Worm (Caenorhabditis elegans) whole organism, young adult: ENCODE results near the gene ZK813.1.

ENCODE experiments used
- F39B2.1 ChIP-seq: fragments of 200-800 bp; sonication (Bioruptor generic); IDR thresholded peaks from 2 replicates; pipeline ENCODE4 v1.3.6; 2022; ENCODE audit warnings: missing genetic modification reagents, missing genetic modification characterization, missing compliant biosample characterization
- F49E8.2 ChIP-seq: sonication (generic microtip); optimal IDR thresholded peaks from 3 replicates; lab custom pipeline; 2017; ENCODE audit warnings: missing genetic modification characterization, mild to moderate bottlenecking, missing compliant biosample characterization, antibody characterized with exemption, moderate library complexity; ENCODE audit not compliant: insufficient read depth
- F57A8.1 ChIP-seq: fragments of 200-800 bp; sonication (Bioruptor generic); optimal IDR thresholded peaks from 2 replicates; lab custom pipeline; 2018; ENCODE audit warnings: mild to moderate bottlenecking, missing genetic modification characterization, moderate library complexity, missing compliant biosample characterization
- K11D2.4 ChIP-seq: fragments of 200-800 bp; sonication (Bioruptor generic); IDR thresholded peaks from 2 replicates; pipeline ENCODE4 v1.3.6; 2022; ENCODE audit warnings: missing genetic modification reagents, missing genetic modification characterization, missing compliant biosample characterization
- ZK185.1 ChIP-seq: sonication (generic microtip); optimal IDR thresholded peaks from 2 replicates; lab custom pipeline; 2016; ENCODE audit warnings: mild to moderate bottlenecking, missing genetic modification characterization, missing compliant biosample characterization; ENCODE audit not compliant: poor library complexity, severe bottlenecking
- akir-1 ChIP-seq: fragments of 200-800 bp; sonication (Bioruptor generic); optimal IDR thresholded peaks from 2 replicates; lab custom pipeline; 2018; ENCODE audit warnings: mild to moderate bottlenecking, missing genetic modification characterization, moderate library complexity, missing compliant biosample characterization
- ama-1 ChIP-seq, 3 experiments: fragments of 150-350 bp in 1 of 3; sonication (generic microtip) in 2 of 3; optimal IDR thresholded peaks; 2 replicates each; lab custom pipeline; 2014 to 2018; ENCODE audit warnings: missing biosample characterization in 2 of 3, missing genetic modification characterization in 2 of 3, missing genetic modification reagents in 2 of 3
- athp-1 ChIP-seq: sonication (generic microtip); optimal IDR thresholded peaks from 2 replicates; lab custom pipeline; 2017; ENCODE audit warnings: mild to moderate bottlenecking, missing genetic modification characterization, missing compliant biosample characterization
- attf-6 ChIP-seq: fragments of 200-800 bp; sonication (Bioruptor generic); IDR thresholded peaks from 2 replicates; pipeline ENCODE4 v1.3.6; 2022; ENCODE audit warnings: missing genetic modification reagents, missing genetic modification characterization, missing compliant biosample characterization
- bed-2 ChIP-seq: fragments of 200-800 bp; sonication (Bioruptor generic); IDR thresholded peaks from 2 replicates; pipeline ENCODE4 v1.3.6; 2022; ENCODE audit warnings: missing genetic modification reagents, missing genetic modification characterization, missing compliant biosample characterization
- cebp-1 ChIP-seq, 2 experiments: fragments of 200-800 bp in 1 of 2; sonication (Bioruptor generic) in 1 of 2; sonication (generic microtip) in 1 of 2; IDR thresholded peaks in 1 of 2; optimal IDR thresholded peaks in 1 of 2; 2 replicates each; pipeline versions ENCODE4 v1.3.6 to Lab custom; 2017 to 2022; ENCODE audit warnings: missing compliant biosample characterization in 2 of 2, missing genetic modification characterization in 2 of 2, mild to moderate bottlenecking in 1 of 2, missing genetic modification reagents in 1 of 2, moderate library complexity in 1 of 2
- cebp-2 ChIP-seq: fragments of 200-800 bp; sonication (Bioruptor generic); IDR thresholded peaks from 2 replicates; pipeline ENCODE4 v1.3.6; 2022; ENCODE audit warnings: missing genetic modification characterization, missing compliant biosample characterization
- ceh-40 ChIP-seq: fragments of 200-800 bp; sonication (Bioruptor generic); IDR thresholded peaks from 2 replicates; pipeline ENCODE4 v1.3.6; 2022; ENCODE audit warnings: missing genetic modification characterization, missing compliant biosample characterization
- dox-1 ChIP-seq: fragments of 200-800 bp; sonication (Bioruptor generic); IDR thresholded peaks from 2 replicates; pipeline ENCODE4 v1.3.6; 2022; ENCODE audit warnings: missing genetic modification reagents, missing genetic modification characterization, missing compliant biosample characterization
- dpff-1 ChIP-seq: sonication (generic microtip); optimal IDR thresholded peaks from 2 replicates; lab custom pipeline; 2017; ENCODE audit warnings: mild to moderate bottlenecking, missing genetic modification characterization, missing compliant biosample characterization
- efl-1 ChIP-seq: fragments of 150-350 bp; optimal IDR thresholded peaks from 2 replicates; lab custom pipeline; 2014; ENCODE audit warnings: missing biosample characterization, missing genetic modification reagents, missing genetic modification characterization
- egrh-3 ChIP-seq: fragments of 200-800 bp; sonication (Bioruptor generic); IDR thresholded peaks from 2 replicates; pipeline ENCODE4 v1.3.6; 2022; ENCODE audit warnings: missing genetic modification reagents, missing genetic modification characterization, missing compliant biosample characterization
- gei-17 ChIP-seq: fragments of 200-800 bp; sonication (Bioruptor generic); optimal IDR thresholded peaks from 2 replicates; lab custom pipeline; 2018; ENCODE audit warnings: mild to moderate bottlenecking, missing genetic modification characterization, missing compliant biosample characterization
- him-1 ChIP-seq: sonication (generic microtip); optimal IDR thresholded peaks from 2 replicates; lab custom pipeline; 2016; ENCODE audit warnings: missing genotype, missing genetic modification reagents, missing genetic modification characterization, missing compliant biosample characterization
- hlh-26 ChIP-seq: fragments of 200-800 bp; sonication (Bioruptor generic); conservative IDR thresholded peaks from 2 replicates; pipeline ENCODE4 v1.3.6; 2022; ENCODE audit warnings: missing genetic modification reagents, missing genetic modification characterization, missing compliant biosample characterization
- madf-8 ChIP-seq: fragments of 200-800 bp; sonication (Bioruptor generic); conservative IDR thresholded peaks from 2 replicates; pipeline ENCODE4 v1.3.6; 2022; ENCODE audit warnings: missing genetic modification reagents, missing genetic modification characterization, missing compliant biosample characterization
- nfya-2 ChIP-seq: fragments of 200-800 bp; sonication (Bioruptor generic); IDR thresholded peaks from 2 replicates; pipeline ENCODE4 v1.3.6; 2022; ENCODE audit warnings: missing genetic modification reagents, missing genetic modification characterization, missing compliant biosample characterization
- nhr-80 ChIP-seq: sonication (generic microtip); optimal IDR thresholded peaks from 2 replicates; lab custom pipeline; 2016; ENCODE audit warnings: missing genetic modification characterization, missing compliant biosample characterization
- pbrm-1 ChIP-seq: fragments of 200-800 bp; sonication (Bioruptor generic); IDR thresholded peaks from 2 replicates; pipeline ENCODE4 v1.3.6; 2022; ENCODE audit warnings: missing genetic modification reagents, missing genetic modification characterization, missing compliant biosample characterization
- rcor-1 ChIP-seq: fragments of 200-800 bp; sonication (Bioruptor generic); IDR thresholded peaks from 2 replicates; pipeline ENCODE4 v1.3.6; 2022; ENCODE audit warnings: missing genetic modification reagents, missing genetic modification characterization, missing compliant biosample characterization
- sdz-38 ChIP-seq: sonication (generic microtip); optimal IDR thresholded peaks from 2 replicates; lab custom pipeline; 2016; ENCODE audit warnings: missing genotype, missing genetic modification characterization, missing compliant biosample characterization
- unc-62 ChIP-seq: fragments of 150-350 bp; optimal IDR thresholded peaks from 2 replicates; lab custom pipeline; 2014; ENCODE audit warnings: missing biosample characterization, missing genetic modification reagents, missing genetic modification characterization
- ztf-18 ChIP-seq: sonication (generic microtip); optimal IDR thresholded peaks from 2 replicates; lab custom pipeline; 2016; ENCODE audit warnings: missing genotype, mild to moderate bottlenecking, missing genetic modification characterization, missing compliant biosample characterization
- ztf-22 ChIP-seq: fragments of 200-800 bp; sonication (Bioruptor generic); optimal IDR thresholded peaks from 2 replicates; lab custom pipeline; 2018; ENCODE audit warnings: mild to moderate bottlenecking, missing genetic modification characterization, moderate library complexity, missing compliant biosample characterization
- ztf-26 ChIP-seq: sonication (generic microtip); optimal IDR thresholded peaks from 2 replicates; lab custom pipeline; 2017; ENCODE audit warnings: missing genetic modification characterization, missing compliant biosample characterization
- ztf-28 ChIP-seq: fragments of 200-800 bp; sonication (Bioruptor generic); IDR thresholded peaks from 2 replicates; pipeline ENCODE4 v1.3.6; 2022; ENCODE audit warnings: missing genetic modification reagents, missing genetic modification characterization, missing compliant biosample characterization
- ztf-6 ChIP-seq: fragments of 200-800 bp; sonication (Bioruptor generic); IDR thresholded peaks from 2 replicates; pipeline ENCODE4 v1.3.6; 2022; ENCODE audit warnings: missing genetic modification reagents, missing genetic modification characterization, missing compliant biosample characterization

Gene ZK813.1

DNA sequence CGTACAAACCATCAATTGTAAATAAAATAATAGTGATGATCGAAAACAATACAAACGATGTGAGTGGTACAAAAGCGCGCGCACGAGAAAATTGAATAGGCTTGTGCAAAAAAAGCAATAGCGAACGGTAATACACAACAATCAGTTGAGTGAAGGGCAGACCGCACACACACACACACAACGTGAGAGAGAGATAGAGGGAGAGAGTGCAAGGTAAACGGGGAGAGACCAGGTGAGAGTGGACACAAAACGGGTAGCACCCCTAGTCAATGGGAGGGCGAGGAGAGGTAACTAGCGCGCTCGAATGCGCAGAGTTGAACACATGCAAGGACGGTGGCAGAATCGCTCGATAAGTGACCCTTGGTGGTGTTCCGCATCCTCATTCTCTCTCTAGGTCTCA lies 26.1 kb downstream of the ZK813.1 start (continued):
- peak; percentile 23; the same call in 1 of the 2 replicates for TF ChIP-seq cebp-1 (GFP tag; IDR thresholded peaks at IDR 0.05; lab: Robert Waterston, UW)
- TF ChIP-seq cebp-1 (tag; optimal IDR thresholded peaks at IDR 0.05; lab: Kevin White, UChicago), result peak; percentile 45
- TF ChIP-seq ztf-22 (GFP tag; lab: Kevin White, UChicago), result no peak
- TF ChIP-seq ztf-28 (GFP tag; lab: Robert Waterston, UW), result no peak
- TF ChIP-seq him-1 (tag; lab: Kevin White, UChicago), result no peak
- TF ChIP-seq madf-8 (GFP tag; lab: Robert Waterston, UW), result no peak
- no peak for TF ChIP-seq F57A8.1 (GFP tag; lab: Kevin White, UChicago)
- no peak for TF ChIP-seq hlh-26 (GFP tag; lab: Robert Waterston, UW)
- no peak for TF ChIP-seq F49E8.2 (tag; lab: Kevin White, UChicago)
- no peak for TF ChIP-seq dpff-1

- TF ChIP-seq cebp-1 (GFP tag; IDR thresholded peaks at IDR 0.05; lab: Robert Waterston, UW) (peak; percentile 80; the same call in 1 of the 2 replicates), cebp-1 (tag; optimal IDR thresholded peaks at IDR 0.05; lab: Kevin White, UChicago) (no peak), sdz-38 (tag; lab: Kevin White, UChicago) (no peak), pbrm-1 (no peak), attf-6 (GFP tag; lab: Robert Waterston, UW) (no peak), K11D2.4 (no peak), bed-2 (GFP tag; lab: Robert Waterston, UW) (no peak), gei-17 (GFP tag; lab: Kevin White, UChicago) (no peak), cebp-2 (GFP tag; lab: Robert Waterston, UW) (no peak), nhr-80 (tag; lab: Kevin White, UChicago) (peak; percentile 53)
These were observed 27.7 kb downstream of the ZK813.1 start for ce11 chrX:3473793-3474192.

DNA sequence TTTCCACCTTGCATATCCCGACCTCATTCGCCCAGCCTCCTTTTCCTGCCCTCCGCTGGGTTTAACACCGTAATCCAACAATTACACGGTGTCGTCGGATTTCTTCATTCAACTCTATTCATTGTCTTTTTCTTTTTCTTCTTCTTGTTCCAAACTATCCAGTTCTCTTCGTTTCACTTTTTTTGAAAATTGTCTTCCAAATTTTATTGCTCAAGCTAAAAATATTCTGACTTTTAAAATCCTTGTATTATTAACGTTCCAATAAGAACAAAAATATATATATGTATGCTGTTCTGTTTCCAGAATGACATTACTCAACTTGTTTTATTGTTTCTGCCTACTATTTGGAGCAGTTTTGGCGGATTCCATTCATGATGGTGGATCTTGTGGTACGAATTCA lies 33.8 kb downstream of the ZK813.1 start, which contains the start of gene wrt-6:
Gene wrt-6 (plus strand): TSS at position 301 of the 400 bp plus-strand sequence.
- TF ChIP-seq ama-1 (optimal IDR thresholded peaks at IDR 0.05; lab: Kevin White, UChicago) (no peak), ama-1 (GFP tag; optimal IDR thresholded peaks at IDR 0.05; lab: Kevin White, UChicago) (no peak), ZK185.1 (tag; lab: Kevin White, UChicago) (no peak), unc-62 (GFP tag; lab: Kevin White, UChicago) (no peak)

DNA sequence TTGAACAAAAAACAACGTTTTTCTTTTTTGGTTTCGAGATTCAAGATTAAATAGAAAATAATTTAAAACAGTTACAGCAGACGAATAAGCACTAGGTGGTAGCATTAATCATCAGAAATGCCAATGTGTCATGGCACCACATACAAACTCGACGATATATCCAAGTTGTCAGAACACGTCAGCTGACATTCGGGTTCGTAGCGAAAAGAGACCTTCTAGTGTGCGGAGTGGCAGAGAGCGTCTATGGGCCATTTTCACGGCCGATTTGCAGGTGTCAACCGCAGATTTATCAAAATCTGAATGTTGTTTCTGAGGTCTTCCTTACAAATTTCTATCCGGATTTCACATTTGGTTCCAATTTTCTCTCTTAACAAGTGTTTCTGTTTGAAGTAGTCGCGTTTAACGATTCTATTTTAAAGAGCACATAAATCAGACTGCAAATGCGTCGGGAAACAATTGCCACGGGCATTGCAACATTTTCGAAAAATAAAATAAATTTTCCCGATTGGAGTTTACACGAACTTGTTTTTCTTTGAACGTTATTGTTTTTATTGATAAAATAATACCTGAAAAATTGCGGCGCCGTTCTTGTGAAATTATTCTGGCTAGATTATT lies 42.1 kb downstream of the ZK813.1 start:
- no peak for TF ChIP-seq rcor-1 (GFP tag; lab: Robert Waterston, UW)
- TF ChIP-seq dox-1, result no peak
- no peak for TF ChIP-seq nfya-2 (GFP tag; lab: Robert Waterston, UW)
- no peak for TF ChIP-seq athp-1 (tag; lab: Kevin White, UChicago)
- no peak for TF ChIP-seq egrh-3 (GFP tag; lab: Robert Waterston, UW)
- no peak for TF ChIP-seq akir-1
- TF ChIP-seq ztf-26 (tag; lab: Kevin White, UChicago), result no peak
- TF ChIP-seq F57A8.1 (GFP tag; lab: Kevin White, UChicago), result no peak
- TF ChIP-seq ztf-18 (tag; lab: Kevin White, UChicago), result no peak
- no peak for TF ChIP-seq F39B2.1 (GFP tag; lab: Robert Waterston, UW)
- no peak for TF ChIP-seq ztf-6
- no peak for TF ChIP-seq ceh-40 (GFP tag; lab: Robert Waterston, UW)
- TF ChIP-seq efl-1, result no peak
